Fruit fly (Drosophila melanogaster): ENCODE measurements around the gene IKKbeta.

The IKKbeta gene

dm6 chr3R:16038049-16038448 lies 11.2 kb downstream of the IKKbeta start:
- TF ChIP-seq Dll (optimal IDR thresholded peaks at IDR 0.05) = no peak
- no peak for TF ChIP-seq CG8478 (optimal IDR thresholded peaks at IDR 0.05)
- TF ChIP-seq EcR (GFP tag; optimal IDR thresholded peaks at IDR 0.05) = no peak
- TF ChIP-seq psq (optimal IDR thresholded peaks at IDR 0.05) = no peak
- TF ChIP-seq pan (optimal IDR thresholded peaks at IDR 0.05) = no peak
- TF ChIP-seq usp (GFP tag; optimal IDR thresholded peaks at IDR 0.05) = no peak

dm6 chr3R:16034186-16034585 lies 15.0 kb downstream of the IKKbeta start:
- no peak for TF ChIP-seq Dll (optimal IDR thresholded peaks at IDR 0.05)
- TF ChIP-seq pan (optimal IDR thresholded peaks at IDR 0.05) = no peak
- no peak for TF ChIP-seq psq (optimal IDR thresholded peaks at IDR 0.05)
- TF ChIP-seq usp (GFP tag; optimal IDR thresholded peaks at IDR 0.05) = no peak
- no peak for TF ChIP-seq CG8478 (optimal IDR thresholded peaks at IDR 0.05)
- TF ChIP-seq EcR (GFP tag; optimal IDR thresholded peaks at IDR 0.05) = no peak

- TF ChIP-seq pan (optimal IDR thresholded peaks at IDR 0.05) (no peak), usp (GFP tag; optimal IDR thresholded peaks at IDR 0.05) (no peak), Dll (optimal IDR thresholded peaks at IDR 0.05) (no peak), CG8478 (optimal IDR thresholded peaks at IDR 0.05) (no peak), psq (optimal IDR thresholded peaks at IDR 0.05) (no peak), EcR (GFP tag; optimal IDR thresholded peaks at IDR 0.05) (no peak)
Observed at dm6 chr3R:16033727-16034126, 15.5 kb downstream of the IKKbeta start.

- TF ChIP-seq EcR (GFP tag; optimal IDR thresholded peaks at IDR 0.05) = no peak
- no peak for TF ChIP-seq usp (GFP tag; optimal IDR thresholded peaks at IDR 0.05)
- TF ChIP-seq Dll (optimal IDR thresholded peaks at IDR 0.05) = no peak
- no peak for TF ChIP-seq psq (optimal IDR thresholded peaks at IDR 0.05)
- no peak for TF ChIP-seq CG8478 (optimal IDR thresholded peaks at IDR 0.05)
- no peak for TF ChIP-seq pan (optimal IDR thresholded peaks at IDR 0.05)
Observed at dm6 chr3R:16030445-16030844, 18.8 kb downstream of the IKKbeta start.

- TF ChIP-seq CG8478 (optimal IDR thresholded peaks at IDR 0.05) = no peak
- peak; percentile 11 for TF ChIP-seq Dll (optimal IDR thresholded peaks at IDR 0.05)
- no peak for TF ChIP-seq EcR (GFP tag; optimal IDR thresholded peaks at IDR 0.05)
- no peak for TF ChIP-seq usp (GFP tag; optimal IDR thresholded peaks at IDR 0.05)
Observed at dm6 chr3R:16029584-16029983, 19.6 kb downstream of the IKKbeta start.

dm6 chr3R:16028651-16029050 lies 20.6 kb downstream of the IKKbeta start:
- TF ChIP-seq psq (optimal IDR thresholded peaks at IDR 0.05) = no peak
- no peak for TF ChIP-seq pan (optimal IDR thresholded peaks at IDR 0.05)
- TF ChIP-seq CG8478 (optimal IDR thresholded peaks at IDR 0.05) = no peak
- no peak for TF ChIP-seq EcR (GFP tag; optimal IDR thresholded peaks at IDR 0.05)
- TF ChIP-seq usp (GFP tag; optimal IDR thresholded peaks at IDR 0.05) = no peak
- TF ChIP-seq Dll (optimal IDR thresholded peaks at IDR 0.05) = no peak

dm6 chr3R:16025587-16026223 lies 23.5 kb downstream of the IKKbeta start, which contains the start of gene pnr:
Gene pnr, plus strand, starts transcription at chr3R:16026079.
- TF ChIP-seq CG8478 (optimal IDR thresholded peaks at IDR 0.05) (peak; percentile 63), Dll (optimal IDR thresholded peaks at IDR 0.05) (peak; percentile 84), EcR (GFP tag; optimal IDR thresholded peaks at IDR 0.05) (no peak)

dm6 chr3R:16024110-16024509 lies 25.1 kb downstream of the IKKbeta start:
- TF ChIP-seq CG8478 (optimal IDR thresholded peaks at IDR 0.05) (no peak), pan (optimal IDR thresholded peaks at IDR 0.05) (no peak), psq (optimal IDR thresholded peaks at IDR 0.05) (no peak), Dll (optimal IDR thresholded peaks at IDR 0.05) (no peak), usp (GFP tag; optimal IDR thresholded peaks at IDR 0.05) (no peak), EcR (GFP tag; optimal IDR thresholded peaks at IDR 0.05) (no peak)

- TF ChIP-seq usp (GFP tag; optimal IDR thresholded peaks at IDR 0.05) (no peak), CG8478 (optimal IDR thresholded peaks at IDR 0.05) (no peak), EcR (GFP tag; optimal IDR thresholded peaks at IDR 0.05) (no peak), Dll (optimal IDR thresholded peaks at IDR 0.05) (no peak), pan (optimal IDR thresholded peaks at IDR 0.05) (no peak), psq (optimal IDR thresholded peaks at IDR 0.05) (no peak)
Observed at dm6 chr3R:16023627-16024026, 25.6 kb downstream of the IKKbeta start.

dm6 chr3R:16022005-16022404 lies 27.2 kb downstream of the IKKbeta start:
- TF ChIP-seq EcR (GFP tag; optimal IDR thresholded peaks at IDR 0.05) = no peak
- TF ChIP-seq psq (optimal IDR thresholded peaks at IDR 0.05) = no peak
- no peak for TF ChIP-seq pan (optimal IDR thresholded peaks at IDR 0.05)
- no peak for TF ChIP-seq CG8478 (optimal IDR thresholded peaks at IDR 0.05)
- no peak for TF ChIP-seq Dll (optimal IDR thresholded peaks at IDR 0.05)
- no peak for TF ChIP-seq usp (GFP tag; optimal IDR thresholded peaks at IDR 0.05)

- TF ChIP-seq EcR (GFP tag; optimal IDR thresholded peaks at IDR 0.05) = no peak
- no peak for TF ChIP-seq psq (optimal IDR thresholded peaks at IDR 0.05)
- TF ChIP-seq Dll (optimal IDR thresholded peaks at IDR 0.05) = no peak
- no peak for TF ChIP-seq CG8478 (optimal IDR thresholded peaks at IDR 0.05)
- TF ChIP-seq usp (GFP tag; optimal IDR thresholded peaks at IDR 0.05) = no peak
- TF ChIP-seq pan (optimal IDR thresholded peaks at IDR 0.05) = no peak
Observed at dm6 chr3R:16014573-16014972, 34.6 kb downstream of the IKKbeta start.

dm6 chr3R:16013580-16013979 lies 35.6 kb downstream of the IKKbeta start:
- no peak for TF ChIP-seq EcR (GFP tag; optimal IDR thresholded peaks at IDR 0.05)
- TF ChIP-seq psq (optimal IDR thresholded peaks at IDR 0.05) = no peak
- no peak for TF ChIP-seq pan (optimal IDR thresholded peaks at IDR 0.05)
- no peak for TF ChIP-seq Dll (optimal IDR thresholded peaks at IDR 0.05)
- no peak for TF ChIP-seq usp (GFP tag; optimal IDR thresholded peaks at IDR 0.05)
- TF ChIP-seq CG8478 (optimal IDR thresholded peaks at IDR 0.05) = no peak
